Fruit fly (Drosophila melanogaster) whole organism, embryonic: Measurements from ENCODE around the gene Patj.

Source experiments
- Atf3 ChIP-seq: fragments of 200-800 bp; sonication (Bioruptor generic); optimal IDR thresholded peaks from 3 replicates; lab custom pipeline; 2016; ENCODE audit warnings: missing biosample characterization, missing genetic modification characterization
- BEAF-32 ChIP-seq: fragments of 200-800 bp; sonication (Bioruptor generic); optimal IDR thresholded peaks from 3 replicates; lab custom pipeline; 2017; ENCODE audit warnings: missing biosample characterization, missing genetic modification characterization, mild to moderate bottlenecking, moderate library complexity, missing genetic modification reagents
- Bgb ChIP-seq: fragments of 200-800 bp; sonication (Bioruptor generic); IDR thresholded peaks from 2 replicates; pipeline ENCODE4 v1.3.6; 2022; ENCODE audit warnings: missing biosample characterization, missing genetic modification characterization; ENCODE audit not compliant: partially characterized antibody
- C15 ChIP-seq: fragments of 200-800 bp; sonication (Bioruptor generic); IDR thresholded peaks from 3 replicates; pipeline ENCODE4 v1.3.6; 2022; ENCODE audit warnings: missing biosample characterization, missing genetic modification characterization
- CG10565 ChIP-seq: fragments of 200-800 bp; sonication (Bioruptor generic); optimal IDR thresholded peaks from 3 replicates; lab custom pipeline; 2016; ENCODE audit warnings: missing biosample characterization, mild to moderate bottlenecking, missing genetic modification characterization
- CG10959 ChIP-seq: fragments of 200-800 bp; sonication (Bioruptor generic); IDR thresholded peaks from 2 replicates; pipeline ENCODE4 v1.3.6; 2022; ENCODE audit warnings: missing biosample characterization, missing genetic modification characterization
- CG10979 ChIP-seq: fragments of 200-800 bp; sonication (Bioruptor generic); optimal IDR thresholded peaks from 2 replicates; lab custom pipeline; 2018; ENCODE audit warnings: missing biosample characterization, mild to moderate bottlenecking, missing genetic modification characterization, moderate library complexity
- CG11504 ChIP-seq: fragments of 200-800 bp; sonication (Bioruptor generic); optimal IDR thresholded peaks from 3 replicates; lab custom pipeline; 2019; ENCODE audit warnings: missing biosample characterization, mild to moderate bottlenecking, missing genetic modification characterization, moderate library complexity
- CG12155 ChIP-seq: fragments of 200-800 bp; sonication (Bioruptor generic); optimal IDR thresholded peaks from 3 replicates; lab custom pipeline; 2016; ENCODE audit warnings: missing biosample characterization, missing genetic modification characterization
- CG12236 ChIP-seq: fragments of 200-800 bp; sonication (Bioruptor generic); optimal IDR thresholded peaks from 2 replicates; lab custom pipeline; 2016; ENCODE audit warnings: missing biosample characterization, missing genetic modification characterization
- CG12942 ChIP-seq: fragments of 200-800 bp; sonication (Bioruptor generic); optimal IDR thresholded peaks from 3 replicates; lab custom pipeline; 2016; ENCODE audit warnings: missing biosample characterization, missing genetic modification characterization
- CG14014 ChIP-seq: fragments of 200-800 bp; sonication (Bioruptor generic); IDR thresholded peaks from 2 replicates; pipeline ENCODE4 v1.3.6; 2022; ENCODE audit warnings: missing biosample characterization, missing genetic modification characterization
- CG15269 ChIP-seq: fragments of 200-800 bp; sonication (Bioruptor generic); optimal IDR thresholded peaks from 2 replicates; lab custom pipeline; 2018; ENCODE audit warnings: missing biosample characterization, mild to moderate bottlenecking, missing genetic modification characterization, moderate library complexity
- CG1529 ChIP-seq: fragments of 200-800 bp; sonication (Bioruptor generic); optimal IDR thresholded peaks from 3 replicates; lab custom pipeline; 2018; ENCODE audit warnings: missing biosample characterization, missing genetic modification characterization
- CG15514 ChIP-seq: fragments of 200-800 bp; sonication (Bioruptor generic); optimal IDR thresholded peaks from 3 replicates; lab custom pipeline; 2017; ENCODE audit warnings: missing biosample characterization, missing genetic modification characterization, mild to moderate bottlenecking, moderate library complexity, missing genetic modification reagents
- CG16813 ChIP-seq: fragments of 200-800 bp; sonication (Bioruptor generic); IDR thresholded peaks from 3 replicates; pipeline ENCODE4 v1.3.6; 2022; ENCODE audit warnings: missing biosample characterization, missing genetic modification characterization; ENCODE audit not compliant: partially characterized antibody
- CG17612 ChIP-seq: fragments of 200-800 bp; sonication (Bioruptor generic); IDR thresholded peaks from 2 replicates; pipeline ENCODE4 v1.3.6; 2022; ENCODE audit warnings: missing biosample characterization, missing genetic modification characterization
- CG4360 ChIP-seq: fragments of 200-800 bp; sonication (Bioruptor generic); IDR thresholded peaks from 2 replicates; pipeline ENCODE4 v1.3.6; 2022; ENCODE audit warnings: missing biosample characterization, missing genetic modification characterization
- CG4404 ChIP-seq: fragments of 200-800 bp; sonication (Bioruptor generic); IDR thresholded peaks from 2 replicates; pipeline ENCODE4 v1.3.6; 2022; ENCODE audit warnings: missing biosample characterization, missing genetic modification characterization
- CG6272 ChIP-seq: fragments of 200-800 bp; sonication (Bioruptor generic); IDR thresholded peaks from 2 replicates; pipeline ENCODE4 v1.3.6; 2022; ENCODE audit warnings: missing biosample characterization, missing genetic modification characterization
- CG6854 ChIP-seq: fragments of 200-800 bp; sonication (Bioruptor generic); optimal IDR thresholded peaks from 3 replicates; lab custom pipeline; 2017; ENCODE audit warnings: missing biosample characterization, mild to moderate bottlenecking, missing genetic modification characterization
- CG7839 ChIP-seq: fragments of 200-800 bp; sonication (Bioruptor generic); optimal IDR thresholded peaks from 3 replicates; lab custom pipeline; 2018; ENCODE audit warnings: missing biosample characterization, mild to moderate bottlenecking, missing genetic modification characterization, moderate library complexity
- CG9609 ChIP-seq: fragments of 200-800 bp; sonication (Bioruptor generic); optimal IDR thresholded peaks from 3 replicates; lab custom pipeline; 2016; ENCODE audit warnings: missing biosample characterization, missing genetic modification characterization
- CTCF ChIP-seq: fragments of 200-800 bp; sonication (Bioruptor generic); optimal IDR thresholded peaks from 2 replicates; lab custom pipeline; 2017; ENCODE audit warnings: missing biosample characterization, mild to moderate bottlenecking, missing genetic modification characterization, moderate library complexity
- CrebB ChIP-seq: fragments of 200-800 bp; sonication (Bioruptor generic); optimal IDR thresholded peaks from 3 replicates; lab custom pipeline; 2018; ENCODE audit warnings: missing biosample characterization, mild to moderate bottlenecking, missing genetic modification characterization
- H15 ChIP-seq: fragments of 200-800 bp; sonication (Bioruptor generic); IDR thresholded peaks from 3 replicates; pipeline ENCODE4 v1.3.6; 2022; ENCODE audit warnings: missing biosample characterization, missing genetic modification characterization
- Med ChIP-seq: fragments of 200-800 bp; sonication (Bioruptor generic); peaks from one replicate; lab custom pipeline; 2016; ENCODE audit warnings: missing biosample characterization, missing genetic modification characterization, mild to moderate bottlenecking, inconsistent platforms, moderate library complexity
- NFAT ChIP-seq: fragments of 200-800 bp; sonication (Bioruptor generic); IDR thresholded peaks from 2 replicates; pipeline ENCODE4 v1.3.6; 2022; ENCODE audit warnings: missing biosample characterization, missing genetic modification characterization
- ash1 ChIP-seq: fragments of 200-800 bp; sonication (Bioruptor generic); optimal IDR thresholded peaks from 2 replicates; lab custom pipeline; 2018; ENCODE audit warnings: missing biosample characterization, mild to moderate bottlenecking, missing genetic modification characterization
- bcd ChIP-seq: fragments of 200-800 bp; sonication (Bioruptor generic); optimal IDR thresholded peaks from 2 replicates; lab custom pipeline; 2017; ENCODE audit warnings: missing biosample characterization, mild to moderate bottlenecking, missing genetic modification characterization
- bigmax ChIP-seq: fragments of 200-800 bp; sonication (Bioruptor generic); optimal IDR thresholded peaks from 2 replicates; lab custom pipeline; 2018; ENCODE audit warnings: missing biosample characterization, mild to moderate bottlenecking, missing genetic modification characterization
- bsh ChIP-seq, 2 experiments: fragments of 200-800 bp; sonication (Bioruptor generic); optimal IDR thresholded peaks; 2 replicates each; lab custom pipeline; 2017 to 2018; ENCODE audit warnings: mild to moderate bottlenecking in 2 of 2, missing biosample characterization in 2 of 2, missing genetic modification characterization in 2 of 2, moderate library complexity in 1 of 2
- chn ChIP-seq: fragments of 200-800 bp; sonication (Bioruptor generic); optimal IDR thresholded peaks from 2 replicates; lab custom pipeline; 2016; ENCODE audit warnings: missing biosample characterization, missing genetic modification characterization
- ci ChIP-seq: fragments of 200-800 bp; sonication (Bioruptor generic); IDR thresholded peaks from 3 replicates; pipeline ENCODE4 v1.3.6; 2022; ENCODE audit warnings: missing biosample characterization, missing genetic modification characterization
- dysf ChIP-seq: fragments of 200-800 bp; sonication (Bioruptor generic); IDR thresholded peaks from 3 replicates; pipeline ENCODE4 v1.3.6; 2022; ENCODE audit warnings: missing biosample characterization, missing genetic modification characterization
- fd102C ChIP-seq: fragments of 200-800 bp; sonication (Bioruptor generic); optimal IDR thresholded peaks from 2 replicates; lab custom pipeline; 2018; ENCODE audit warnings: missing biosample characterization, mild to moderate bottlenecking, missing genetic modification characterization, moderate library complexity
- fd3F ChIP-seq: fragments of 200-800 bp; sonication (Bioruptor generic); optimal IDR thresholded peaks from 2 replicates; lab custom pipeline; 2018; ENCODE audit warnings: missing biosample characterization, mild to moderate bottlenecking, missing genetic modification characterization, moderate library complexity
- fd96Cb ChIP-seq: fragments of 200-800 bp; sonication (Bioruptor generic); optimal IDR thresholded peaks from 2 replicates; lab custom pipeline; 2018; ENCODE audit warnings: missing biosample characterization, mild to moderate bottlenecking, missing genetic modification characterization, moderate library complexity
- fru ChIP-seq: fragments of >200 bp; optimal IDR thresholded peaks from 2 replicates; lab custom pipeline; 2017
- gcm2 ChIP-seq: fragments of 200-800 bp; sonication (Bioruptor generic); optimal IDR thresholded peaks from 2 replicates; lab custom pipeline; 2016; ENCODE audit warnings: missing biosample characterization, missing genetic modification characterization
- gro ChIP-seq: fragments of 200-800 bp; sonication (Bioruptor generic); optimal IDR thresholded peaks from 2 replicates; lab custom pipeline; 2016; ENCODE audit warnings: missing biosample characterization, missing genetic modification characterization
- jigr1 ChIP-seq: fragments of 200-800 bp; sonication (Bioruptor generic); IDR thresholded peaks from 3 replicates; pipeline ENCODE4 v1.3.6; 2022; ENCODE audit warnings: missing biosample characterization, missing genetic modification characterization
- jumu ChIP-seq: fragments of 200-800 bp; sonication (Bioruptor generic); optimal IDR thresholded peaks from 3 replicates; lab custom pipeline; 2016; ENCODE audit warnings: missing biosample characterization, missing genetic modification characterization
- nerfin-1 ChIP-seq: fragments of 200-800 bp; sonication (Bioruptor generic); optimal IDR thresholded peaks from 3 replicates; lab custom pipeline; 2019; ENCODE audit warnings: missing biosample characterization, mild to moderate bottlenecking, missing genetic modification characterization, moderate library complexity
- nmo ChIP-seq: fragments of 200-800 bp; sonication (Bioruptor generic); optimal IDR thresholded peaks from 2 replicates; lab custom pipeline; 2018; ENCODE audit warnings: missing biosample characterization, mild to moderate bottlenecking, missing genetic modification characterization, moderate library complexity
- p53 ChIP-seq: fragments of 200-800 bp; sonication (Bioruptor generic); optimal IDR thresholded peaks from 2 replicates; lab custom pipeline; 2016; ENCODE audit warnings: missing biosample characterization, missing genetic modification characterization
- salm ChIP-seq: fragments of 200-800 bp; sonication (Bioruptor generic); optimal IDR thresholded peaks from 2 replicates; lab custom pipeline; 2018; ENCODE audit warnings: missing biosample characterization, mild to moderate bottlenecking, missing genetic modification characterization
- sens ChIP-seq: fragments of 200-800 bp; sonication (Bioruptor generic); peaks from one replicate; lab custom pipeline; 2016; ENCODE audit warnings: missing biosample characterization, missing genetic modification characterization
- shn ChIP-seq: fragments of 200-800 bp; sonication (Bioruptor generic); optimal IDR thresholded peaks from 3 replicates; lab custom pipeline; 2016; ENCODE audit warnings: missing biosample characterization, missing genetic modification characterization
- slp2 ChIP-seq: fragments of 200-800 bp; sonication (Bioruptor generic); optimal IDR thresholded peaks from 2 replicates; lab custom pipeline; 2016; ENCODE audit warnings: missing biosample characterization, missing genetic modification characterization
- ssp ChIP-seq: fragments of 200-800 bp; sonication (Bioruptor generic); IDR thresholded peaks from 2 replicates; pipeline ENCODE4 v1.3.6; 2022; ENCODE audit warnings: missing biosample characterization, missing genetic modification characterization
- trh ChIP-seq: fragments of 200-800 bp; sonication (Bioruptor generic); optimal IDR thresholded peaks from 2 replicates; lab custom pipeline; 2016; ENCODE audit warnings: missing biosample characterization, missing genetic modification characterization

Gene Patj

DNA sequence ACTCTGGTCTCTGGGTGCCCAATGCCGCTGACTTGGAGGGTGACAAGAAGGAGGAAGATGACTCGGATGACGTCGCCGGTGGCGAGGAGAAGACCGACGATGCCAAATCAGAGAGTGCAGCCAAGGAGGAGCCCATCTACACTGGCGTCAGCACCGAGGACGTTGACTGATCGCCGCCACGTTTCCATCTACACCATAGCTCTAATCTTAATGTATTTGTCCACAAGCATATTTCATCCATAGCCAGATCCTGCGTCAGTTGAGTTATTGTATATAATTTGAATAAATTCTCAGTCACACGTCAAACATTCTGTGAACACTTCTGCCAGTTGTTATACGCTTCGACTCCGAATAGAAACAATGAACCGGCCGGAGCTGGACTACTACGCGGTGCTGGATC is 1.6 kb upstream of the Patj start, which contains the start of gene CG12020:
CG12020 (plus strand) TSS at position 301 of the 400 bp plus-strand sequence.
- TF ChIP-seq bcd (no peak), CG1529 (no peak), sens (GFP tag; lab: Kevin White, UChicago) (peak; percentile 28), ssp (GFP tag; lab: Robert Waterston, UW) (no peak), CG17612 (no peak), H15 (no peak)

DNA sequence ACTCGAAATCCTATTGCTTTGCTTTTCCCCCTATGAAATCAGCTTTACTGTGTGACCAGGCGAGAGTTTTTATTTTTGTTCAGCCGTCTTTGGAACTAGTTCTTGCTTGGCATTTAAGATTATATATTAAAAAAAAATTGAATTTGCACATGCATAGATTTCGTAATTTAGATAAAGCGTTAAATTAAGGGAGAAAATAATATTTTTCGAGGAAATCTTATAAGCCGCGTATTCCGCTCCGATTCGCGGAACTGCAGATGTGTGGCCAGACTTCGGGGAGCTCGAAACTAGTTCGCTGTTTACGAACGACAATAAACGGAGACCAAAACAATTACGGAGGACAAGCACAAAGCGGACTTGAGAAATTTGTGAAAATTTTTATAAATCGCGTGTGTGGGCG is 4.2 kb downstream of the Patj start, which contains the start of the genes JTBR and CG42676:
JTBR (minus strand) TSS at position 55 of the 400 bp plus-strand sequence.
CG42676 (plus strand) TSS at position 306 of the 400 bp plus-strand sequence.
- TF ChIP-seq CG12942 (GFP tag; lab: Kevin White, UChicago) = no peak
- TF ChIP-seq CG15514 = peak; percentile 100
- no peak for TF ChIP-seq salm (tag; lab: Kevin White, UChicago)
- no peak for TF ChIP-seq Atf3
- TF ChIP-seq ci = no peak
- TF ChIP-seq gcm2 (GFP tag; lab: Kevin White, UChicago) = no peak
- TF ChIP-seq fd96Cb (tag; lab: Kevin White, UChicago) = no peak
- TF ChIP-seq CG4360 = no peak
- TF ChIP-seq CG6854 = no peak
- no peak for TF ChIP-seq p53
- no peak for TF ChIP-seq CG10959 (GFP tag; lab: Robert Waterston, UW)
- TF ChIP-seq NFAT (GFP tag; lab: Robert Waterston, UW) = no peak
- TF ChIP-seq Med (GFP tag; lab: Kevin White, UChicago) = peak; percentile 81
- peak; percentile 14 for TF ChIP-seq CTCF (GFP tag; lab: Kevin White, UChicago)
- no peak for TF ChIP-seq fru (lab: Kevin White, UChicago)
- TF ChIP-seq dysf (GFP tag; lab: Robert Waterston, UW) = no peak
- no peak for TF ChIP-seq bigmax (GFP tag; lab: Kevin White, UChicago)
- no peak for TF ChIP-seq ash1
- no peak for TF ChIP-seq CG15269 (tag; lab: Kevin White, UChicago)
- TF ChIP-seq jigr1 = no peak
- TF ChIP-seq BEAF-32 (GFP tag; lab: Kevin White, UChicago) = peak; percentile 34
- TF ChIP-seq CG7839 = no peak
- no peak for TF ChIP-seq trh
- peak; percentile 24 for TF ChIP-seq nerfin-1 (tag; lab: Kevin White, UChicago)
- TF ChIP-seq CG12155 = no peak
- no peak for TF ChIP-seq slp2
- no peak for TF ChIP-seq jumu (GFP tag; lab: Kevin White, UChicago)
- no peak for TF ChIP-seq CG9609 (GFP tag; lab: Kevin White, UChicago)
- TF ChIP-seq C15 (GFP tag; lab: Robert Waterston, UW) = no peak
- no peak for TF ChIP-seq CG10979 (tag; lab: Kevin White, UChicago)
- no peak for TF ChIP-seq chn
- TF ChIP-seq CG12236 (GFP tag; lab: Kevin White, UChicago) = no peak
- no peak for TF ChIP-seq CG10565 (GFP tag; lab: Kevin White, UChicago)
- TF ChIP-seq CG16813 (GFP tag; lab: Robert Waterston, UW) = no peak
- no peak for TF ChIP-seq fd3F (GFP tag; lab: Kevin White, UChicago)
- TF ChIP-seq fd102C (GFP tag; lab: Kevin White, UChicago) = no peak
- no peak for TF ChIP-seq CrebB
- TF ChIP-seq CG4404 (GFP tag; lab: Robert Waterston, UW) = no peak
- peak; percentile 20 for TF ChIP-seq gro
- TF ChIP-seq Bgb (GFP tag; lab: Robert Waterston, UW) = peak; percentile 50
- no peak for TF ChIP-seq CG11504 (tag; lab: Kevin White, UChicago)
- no peak for TF ChIP-seq shn
- TF ChIP-seq CG14014 (GFP tag; lab: Robert Waterston, UW) = no peak
- no peak for TF ChIP-seq CG6272 (GFP tag; lab: Robert Waterston, UW)
- TF ChIP-seq nmo (GFP tag; lab: Kevin White, UChicago) = peak; percentile 54
- no peak for TF ChIP-seq bsh (GFP tag; optimal IDR thresholded peaks at IDR 0.05; lab: Kevin White, UChicago)
